Worm (Caenorhabditis elegans) whole organism, L4 larva: ENCODE results near the gene lpr-6.

Source experiments
- F37D6.2 ChIP-seq: sonication (generic microtip); optimal IDR thresholded peaks from 2 replicates; lab custom pipeline; 2016; ENCODE audit warnings: mild to moderate bottlenecking, missing genetic modification characterization, missing compliant biosample characterization
- T20F7.1 ChIP-seq: fragments of 200-800 bp; sonication (Bioruptor generic); optimal IDR thresholded peaks from 2 replicates; lab custom pipeline; 2018; ENCODE audit warnings: mild to moderate bottlenecking, missing genetic modification characterization, missing compliant biosample characterization
- T26A8.4 ChIP-seq: fragments of 200-800 bp; sonication (Bioruptor generic); IDR thresholded peaks from 2 replicates; pipeline ENCODE4 v1.3.6; 2022; ENCODE audit warnings: missing genetic modification characterization, missing compliant biosample characterization
- ZK546.5 ChIP-seq, 2 experiments: sonication (generic microtip); optimal IDR thresholded peaks; 2 replicates each; lab custom pipeline; 2017; ENCODE audit warnings: missing biosample characterization in 2 of 2, missing genetic modification characterization in 2 of 2
- aha-1 ChIP-seq: fragments of 150-350 bp; peaks from one replicate; lab custom pipeline; 2014; ENCODE audit warnings: missing biosample characterization, missing genetic modification characterization
- aly-2 ChIP-seq: sonication (generic microtip); optimal IDR thresholded peaks from 2 replicates; lab custom pipeline; 2018; ENCODE audit warnings: missing biosample characterization, missing genetic modification characterization
- ama-1 ChIP-seq: fragments of 150-350 bp; optimal IDR thresholded peaks from 2 replicates; lab custom pipeline; 2014; ENCODE audit warnings: inconsistent platforms, mixed read lengths
- ceh-20 ChIP-seq: fragments of 200-800 bp; sonication (Bioruptor generic); IDR thresholded peaks from 2 replicates; pipeline ENCODE4 v1.3.6; 2022; ENCODE audit warnings: missing genetic modification reagents, missing genetic modification characterization, missing compliant biosample characterization
- ceh-32 ChIP-seq: sonication (generic microtip); optimal IDR thresholded peaks from 2 replicates; lab custom pipeline; 2016; ENCODE audit warnings: mild to moderate bottlenecking, missing genetic modification characterization, missing compliant biosample characterization; ENCODE audit not compliant: poor library complexity
- ces-1 ChIP-seq: fragments of 150-350 bp; sonication (generic microtip); optimal IDR thresholded peaks from 4 replicates; lab custom pipeline; 2014; ENCODE audit warnings: missing biosample characterization, missing genetic modification reagents, missing genetic modification characterization
- cey-2 ChIP-seq: sonication (generic microtip); optimal IDR thresholded peaks from 3 replicates; lab custom pipeline; 2017; ENCODE audit warnings: missing genetic modification characterization, mild to moderate bottlenecking, missing compliant biosample characterization, antibody characterized with exemption, borderline replicate concordance; ENCODE audit not compliant: insufficient read depth
- daf-16 ChIP-seq, 3 experiments: sonication (generic microtip); optimal IDR thresholded peaks; 2 replicates each; lab custom pipeline; 2016 to 2017; ENCODE audit warnings: missing genetic modification characterization in 3 of 3, missing genetic modification reagents in 3 of 3, mild to moderate bottlenecking in 2 of 3, missing compliant biosample characterization in 2 of 3, missing biosample characterization in 1 of 3, moderate library complexity in 1 of 3
- dmd-6 ChIP-seq: fragments of 200-800 bp; sonication (Bioruptor generic); IDR thresholded peaks from 2 replicates; pipeline ENCODE4 v1.3.6; 2022; ENCODE audit warnings: missing genetic modification reagents, missing genetic modification characterization, missing compliant biosample characterization
- dmd-8 ChIP-seq: fragments of 200-800 bp; sonication (Bioruptor generic); IDR thresholded peaks from 2 replicates; pipeline ENCODE4 v1.3.6; 2022; ENCODE audit warnings: missing genetic modification characterization, missing compliant biosample characterization
- dpl-1 ChIP-seq: fragments of 150-350 bp; optimal IDR thresholded peaks from 2 replicates; lab custom pipeline; 2014; ENCODE audit warnings: missing biosample characterization, missing genetic modification reagents, missing genetic modification characterization
- duxl-1 ChIP-seq: sonication (generic microtip); optimal IDR thresholded peaks from 2 replicates; lab custom pipeline; 2016; ENCODE audit warnings: mild to moderate bottlenecking, missing genetic modification characterization, moderate library complexity, missing compliant biosample characterization; ENCODE audit not compliant: poor library complexity
- dve-1 ChIP-seq: sonication (generic microtip); optimal IDR thresholded peaks from 2 replicates; lab custom pipeline; 2017; ENCODE audit warnings: antibody characterized with exemption, mild to moderate bottlenecking, missing genetic modification characterization, missing compliant biosample characterization; ENCODE audit not compliant: insufficient read depth
- egl-27 ChIP-seq: sonication (generic microtip); optimal IDR thresholded peaks from 3 replicates; lab custom pipeline; 2017; ENCODE audit warnings: missing biosample characterization, missing genetic modification reagents, missing genetic modification characterization
- fos-1 ChIP-seq: fragments of 150-350 bp; optimal IDR thresholded peaks from 2 replicates; lab custom pipeline; 2014; ENCODE audit warnings: missing biosample characterization, missing genetic modification characterization
- hif-1 ChIP-seq, 2 experiments: sonication (generic microtip); optimal IDR thresholded peaks; 2 replicates each; lab custom pipeline; 2016 to 2017; ENCODE audit warnings: missing compliant biosample characterization in 2 of 2, missing genetic modification characterization in 2 of 2, missing genetic modification reagents in 2 of 2, missing genotype in 2 of 2, mild to moderate bottlenecking in 1 of 2
- hlh-11 ChIP-seq: fragments of 200-800 bp; sonication (Bioruptor generic); optimal IDR thresholded peaks from 2 replicates; lab custom pipeline; 2018; ENCODE audit warnings: mild to moderate bottlenecking, missing genetic modification characterization, missing compliant biosample characterization
- hlh-30 ChIP-seq: sonication (generic microtip); optimal IDR thresholded peaks from 2 replicates; lab custom pipeline; 2017; ENCODE audit warnings: antibody characterized with exemption, mild to moderate bottlenecking, missing genetic modification characterization, missing compliant biosample characterization; ENCODE audit not compliant: insufficient read depth
- lin-1 ChIP-seq: fragments of 200-800 bp; sonication (Bioruptor generic); IDR thresholded peaks from 2 replicates; pipeline ENCODE4 v1.3.6; 2022; ENCODE audit warnings: missing genetic modification reagents, missing genetic modification characterization, missing compliant biosample characterization
- lin-13 ChIP-seq: fragments of 150-350 bp; optimal IDR thresholded peaks from 2 replicates; lab custom pipeline; 2014; ENCODE audit warnings: missing biosample characterization, missing genetic modification reagents, missing genetic modification characterization
- madf-5 ChIP-seq, 2 experiments: fragments of 200-800 bp; sonication (Bioruptor generic); IDR thresholded peaks; 2 replicates each; pipeline ENCODE4 v1.3.6; 2022; ENCODE audit warnings: missing compliant biosample characterization in 2 of 2, missing genetic modification characterization in 2 of 2
- madf-9 ChIP-seq: fragments of 200-800 bp; sonication (Bioruptor generic); conservative IDR thresholded peaks from 2 replicates; pipeline ENCODE4 v1.3.6; 2022; ENCODE audit warnings: missing genetic modification reagents, missing genetic modification characterization, missing compliant biosample characterization
- mdt-29 ChIP-seq: fragments of 200-800 bp; sonication (Bioruptor generic); IDR thresholded peaks from 2 replicates; pipeline ENCODE4 v1.3.6; 2022; ENCODE audit warnings: missing genetic modification reagents, missing genetic modification characterization, missing compliant biosample characterization
- mep-1 ChIP-seq: fragments of 150-350 bp; sonication (generic microtip); optimal IDR thresholded peaks from 3 replicates; lab custom pipeline; 2014; ENCODE audit warnings: missing biosample characterization, missing genetic modification characterization
- mxl-2 ChIP-seq: fragments of 200-800 bp; sonication (Bioruptor generic); conservative IDR thresholded peaks from 2 replicates; pipeline ENCODE4 v1.3.6; 2022; ENCODE audit warnings: missing genetic modification reagents, missing genetic modification characterization, missing compliant biosample characterization
- nhr-10 ChIP-seq: fragments of 150-350 bp; optimal IDR thresholded peaks from 2 replicates; lab custom pipeline; 2014; ENCODE audit warnings: missing biosample characterization, missing genetic modification characterization
- nhr-111 ChIP-seq: fragments of 200-800 bp; sonication (Bioruptor generic); optimal IDR thresholded peaks from 2 replicates; lab custom pipeline; 2018; ENCODE audit warnings: mild to moderate bottlenecking, missing genetic modification characterization, missing compliant biosample characterization
- nhr-28 ChIP-seq: fragments of 150-350 bp; optimal IDR thresholded peaks from 2 replicates; lab custom pipeline; 2014; ENCODE audit warnings: missing biosample characterization, missing genetic modification characterization
- nhr-48 ChIP-seq: sonication (generic microtip); optimal IDR thresholded peaks from 2 replicates; lab custom pipeline; 2016; ENCODE audit warnings: mild to moderate bottlenecking, missing genetic modification characterization, missing compliant biosample characterization
- nhr-6 ChIP-seq: fragments of 150-350 bp; optimal IDR thresholded peaks from 2 replicates; lab custom pipeline; 2014; ENCODE audit warnings: missing biosample characterization, missing genetic modification characterization
- nhr-77 ChIP-seq: fragments of 150-350 bp; optimal IDR thresholded peaks from 2 replicates; lab custom pipeline; 2014; ENCODE audit warnings: missing biosample characterization, missing genetic modification characterization
- pha-4 ChIP-seq, 2 experiments: fragments of 150-350 bp in 1 of 2; fragments of 200-800 bp in 1 of 2; sonication (Bioruptor generic) in 1 of 2; IDR thresholded peaks in 1 of 2; optimal IDR thresholded peaks in 1 of 2; 2 replicates each; pipeline versions ENCODE4 v1.3.6 to Lab custom; 2014 to 2022; ENCODE audit warnings: missing genetic modification characterization in 2 of 2, missing genetic modification reagents in 2 of 2, missing biosample characterization in 1 of 2, missing compliant biosample characterization in 1 of 2
- php-3 ChIP-seq: fragments of 200-800 bp; sonication (Bioruptor generic); IDR thresholded peaks from 2 replicates; pipeline ENCODE4 v1.3.6; 2022; ENCODE audit warnings: missing genetic modification reagents, missing genetic modification characterization, missing compliant biosample characterization
- pqm-1 ChIP-seq: sonication (generic microtip); optimal IDR thresholded peaks from 2 replicates; lab custom pipeline; 2017; ENCODE audit warnings: missing biosample characterization, missing genetic modification characterization
- sdz-12 ChIP-seq: fragments of 200-800 bp; sonication (Bioruptor generic); optimal IDR thresholded peaks from 2 replicates; lab custom pipeline; 2018; ENCODE audit warnings: mild to moderate bottlenecking, missing genetic modification characterization, missing compliant biosample characterization
- skn-1 ChIP-seq: fragments of 150-350 bp; optimal IDR thresholded peaks from 2 replicates; lab custom pipeline; 2014; ENCODE audit warnings: missing biosample characterization, missing genetic modification characterization
- spr-3 ChIP-seq: fragments of 200-800 bp; sonication (Bioruptor generic); optimal IDR thresholded peaks from 2 replicates; lab custom pipeline; 2018; ENCODE audit warnings: mild to moderate bottlenecking, missing genetic modification characterization, missing compliant biosample characterization
- tra-1 ChIP-seq: fragments of 200-800 bp; sonication (Bioruptor generic); IDR thresholded peaks from 2 replicates; pipeline ENCODE4 v1.3.6; 2022; ENCODE audit warnings: missing genetic modification reagents, missing genetic modification characterization, missing compliant biosample characterization
- unc-62 ChIP-seq, 3 experiments: fragments of 150-350 bp in 1 of 3; sonication (generic microtip); optimal IDR thresholded peaks in 2 of 3; peaks in 1 of 3; 1 replicate in 1 of 3; 2 replicates in 2 of 3; lab custom pipeline; 2014 to 2017; ENCODE audit warnings: missing biosample characterization in 3 of 3, missing genetic modification characterization in 3 of 3, missing genetic modification reagents in 3 of 3, missing genotype in 1 of 3
- ztf-11 ChIP-seq: fragments of 150-350 bp; optimal IDR thresholded peaks from 2 replicates; lab custom pipeline; 2014; ENCODE audit warnings: missing biosample characterization, missing genetic modification characterization
- ztf-7 ChIP-seq: fragments of 150-350 bp; optimal IDR thresholded peaks from 2 replicates; lab custom pipeline; 2014; ENCODE audit warnings: missing biosample characterization, missing genetic modification characterization

Gene lpr-6

ce11 chrX:11038221-11038620, 21.6 kb upstream of the lpr-6 start:
- TF ChIP-seq F37D6.2 (tag; lab: Kevin White, UChicago) (no peak), ZK546.5 (tag; optimal IDR thresholded peaks at IDR 0.05; lab: Kevin White, UChicago) (no peak), unc-62 (GFP tag; optimal IDR thresholded peaks at IDR 0.05 in 1 of 2; lab: Kevin White, UChicago) (peak in 1 of 2 experiments; percentile 50), unc-62 (tag; optimal IDR thresholded peaks at IDR 0.05; lab: Kevin White, UChicago) (no peak)

- TF ChIP-seq madf-9 = no peak
- TF ChIP-seq hlh-11 (tag; lab: Kevin White, UChicago) = no peak
- TF ChIP-seq hlh-30 = no peak
- no peak for TF ChIP-seq nhr-48 (tag; lab: Kevin White, UChicago)
- no peak for TF ChIP-seq ztf-11
- TF ChIP-seq php-3 = no peak
- no peak for TF ChIP-seq egl-27
- no peak for TF ChIP-seq nhr-111 (GFP tag; lab: Kevin White, UChicago)
- TF ChIP-seq T26A8.4 (GFP tag; lab: Robert Waterston, UW) = no peak
- TF ChIP-seq duxl-1 (tag; lab: Kevin White, UChicago) = no peak
- no peak for TF ChIP-seq aha-1
- no peak for TF ChIP-seq dmd-6 (GFP tag; lab: Robert Waterston, UW)
- TF ChIP-seq, all 104 proteins: peak for 0
These were observed 17.0 kb upstream of the lpr-6 start, which contains the start of gene C09F12.3 for ce11 chrX:11042777-11043176. TSS of gene C09F12.3 (minus strand) at chrX:11042877.

- TF ChIP-seq dve-1 = peak; percentile 79
- TF ChIP-seq pqm-1 (tag; lab: Kevin White, UChicago) = peak; percentile 97
- no peak for TF ChIP-seq ama-1 (lab: Kevin White, UChicago)
- TF ChIP-seq lin-13 = no peak
- peak; percentile 82 for TF ChIP-seq nhr-28 (tag; lab: Kevin White, UChicago)
- TF ChIP-seq mep-1 (tag; lab: Kevin White, UChicago) = peak; percentile 12
- no peak for TF ChIP-seq aly-2 (tag; lab: Kevin White, UChicago)
- TF ChIP-seq nhr-77 (tag; lab: Kevin White, UChicago) = peak; percentile 46
- TF ChIP-seq cey-2 (tag; lab: Kevin White, UChicago) = no peak
- TF ChIP-seq dmd-6 (GFP tag; lab: Robert Waterston, UW) = peak; percentile 93
- TF ChIP-seq spr-3 (GFP tag; lab: Kevin White, UChicago) = no peak
- peak; percentile 57 for TF ChIP-seq php-3
- no peak for TF ChIP-seq sdz-12 (GFP tag; lab: Kevin White, UChicago)
- TF ChIP-seq madf-9 = no peak
- TF ChIP-seq ceh-32 (tag; lab: Kevin White, UChicago) = no peak
- TF ChIP-seq dpl-1 (GFP tag; lab: Kevin White, UChicago) = no peak
- no peak for TF ChIP-seq mxl-2
- no peak for TF ChIP-seq ces-1 (GFP tag; lab: Kevin White, UChicago)
- TF ChIP-seq lin-1 = peak; percentile 51; the same call in 1 of the 2 replicates
- TF ChIP-seq tra-1 (GFP tag; lab: Robert Waterston, UW) = peak; percentile 73; the same call in 1 of the 2 replicates
- TF ChIP-seq daf-16 (GFP tag; optimal IDR thresholded peaks at IDR 0.05; lab: Kevin White, UChicago) = peak in 1 of 2 experiments; percentile 37
- peak; percentile 87 for TF ChIP-seq daf-16 (tag; optimal IDR thresholded peaks at IDR 0.05; lab: Kevin White, UChicago)
- TF ChIP-seq fos-1 (tag; lab: Kevin White, UChicago) = peak; percentile 27
- TF ChIP-seq nhr-6 (tag; lab: Kevin White, UChicago) = no peak
- TF ChIP-seq pha-4 (GFP tag; IDR thresholded peaks at IDR 0.05; lab: Robert Waterston, UW) = no peak
- TF ChIP-seq pha-4 (tag; optimal IDR thresholded peaks at IDR 0.05; lab: Kevin White, UChicago) = no peak
- no peak for TF ChIP-seq skn-1 (tag; lab: Kevin White, UChicago)
- TF ChIP-seq madf-5 (GFP tag; IDR thresholded peaks at IDR 0.05; lab: Robert Waterston, UW) = no peak
- peak; percentile 29 for TF ChIP-seq T20F7.1 (GFP tag; lab: Kevin White, UChicago)
- TF ChIP-seq nhr-10 (tag; lab: Kevin White, UChicago) = no peak
- peak; percentile 85 for TF ChIP-seq hlh-11 (tag; lab: Kevin White, UChicago)
- no peak for TF ChIP-seq T26A8.4 (GFP tag; lab: Robert Waterston, UW)
- TF ChIP-seq ztf-7 (tag; lab: Kevin White, UChicago) = no peak
- TF ChIP-seq hif-1 (tag; optimal IDR thresholded peaks at IDR 0.05; lab: Kevin White, UChicago) = peak in 1 of 2 experiments; percentile 40
- TF ChIP-seq dmd-8 (GFP tag; lab: Robert Waterston, UW) = no peak
- no peak for TF ChIP-seq mdt-29
- TF ChIP-seq hlh-30 = peak; percentile 1
- peak; percentile 21; the same call in 1 of the 2 replicates for TF ChIP-seq ceh-20
- no peak for TF ChIP-seq duxl-1 (tag; lab: Kevin White, UChicago)
These were observed 12.6 kb upstream of the lpr-6 start, which contains the start of gene clc-1 for ce11 chrX:11047183-11047582. TSS of gene clc-1 (plus strand) at chrX:11047446.
